Fruit fly (Drosophila melanogaster): Measurements from ENCODE around the gene PpD6.

Gene PpD6

DNA sequence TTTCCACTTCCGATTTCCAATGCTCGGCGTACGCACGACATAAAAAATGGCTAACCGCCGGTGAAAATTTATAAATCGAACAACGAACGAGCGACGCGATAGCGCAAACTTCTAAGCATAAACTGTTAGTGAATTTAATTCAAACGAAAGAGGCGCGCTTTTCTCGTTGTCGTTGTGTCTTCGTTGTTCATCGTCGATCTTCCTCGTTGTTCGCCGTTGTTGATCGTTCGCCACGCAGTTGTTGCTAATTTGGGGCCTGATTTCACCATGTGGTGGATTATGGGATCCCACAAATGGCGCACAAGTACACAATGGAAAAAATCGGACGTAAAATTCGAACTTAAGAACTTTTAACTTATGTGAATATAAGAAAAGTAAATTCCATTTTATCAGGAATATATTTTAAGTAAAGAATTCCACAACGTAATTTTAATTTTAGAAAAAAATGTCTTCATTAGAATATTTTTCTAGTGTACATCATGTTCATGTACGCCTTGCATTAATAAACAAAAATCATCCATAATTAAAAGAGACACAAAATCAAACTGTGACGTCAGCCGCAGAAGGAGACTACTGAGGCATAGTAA lies 23.1 kb upstream of the PpD6 start (continued):
- TF ChIP-seq cyc (GFP tag; optimal IDR thresholded peaks at IDR 0.05) (peak; percentile 10), CG11294 (GFP tag; IDR thresholded peaks at IDR 0.05) (peak; percentile 72), net (GFP tag; optimal IDR thresholded peaks at IDR 0.05) (peak; percentile 57), OdsH (GFP tag; optimal IDR thresholded peaks at IDR 0.05) (peak; percentile 64), CG9139 (GFP tag; optimal IDR thresholded peaks at IDR 0.05) (no peak), fkh (GFP tag; optimal IDR thresholded peaks at IDR 0.05) (peak; percentile 3), CG7368 (GFP tag; optimal IDR thresholded peaks at IDR 0.05) (no peak), Eip93F (GFP tag; optimal IDR thresholded peaks at IDR 0.05) (no peak)

- no peak for TF ChIP-seq CG8632 (GFP tag; optimal IDR thresholded peaks at IDR 0.05)
- TF ChIP-seq Eip78C (GFP tag) = no peak
- no peak for TF ChIP-seq CG3032 (tag; optimal IDR thresholded peaks at IDR 0.05)
- TF ChIP-seq CG11902 (GFP tag; optimal IDR thresholded peaks at IDR 0.05) = no peak
- TF ChIP-seq Lpt (GFP tag; optimal IDR thresholded peaks at IDR 0.05) = no peak
- TF ChIP-seq pdm3 (GFP tag; optimal IDR thresholded peaks at IDR 0.05) = no peak
Measured at dm6 chr2L:3088238-3088874, 21.1 kb upstream of the PpD6 start.

DNA sequence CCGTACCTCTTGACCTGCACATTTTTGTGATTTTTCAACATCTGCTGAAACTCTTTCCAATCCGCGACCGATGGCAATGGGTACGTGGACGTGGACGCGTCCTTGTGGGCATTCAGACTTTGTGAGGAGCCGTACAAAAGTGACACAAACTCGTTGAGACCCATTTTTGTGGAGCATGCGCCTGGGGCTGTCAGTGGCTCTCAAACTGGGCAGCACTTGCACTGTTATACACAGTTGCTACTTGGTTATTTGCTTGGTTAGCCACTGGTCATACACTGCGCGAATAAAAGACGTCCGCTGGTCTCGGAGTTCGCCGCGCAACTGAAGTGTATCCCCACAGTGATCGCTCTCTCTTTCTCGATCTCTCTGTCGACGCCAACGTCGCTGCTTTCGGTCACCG lies 19.2 kb upstream of the PpD6 start:
- peak; percentile 27; the same call in 1 of the 3 replicates for TF ChIP-seq eg (GFP tag; IDR thresholded peaks at IDR 0.05)
- TF ChIP-seq pdm3 (GFP tag; optimal IDR thresholded peaks at IDR 0.05) = no peak
- no peak for TF ChIP-seq fd59A (GFP tag; optimal IDR thresholded peaks at IDR 0.05)
- no peak for TF ChIP-seq CG15336 (GFP tag; IDR thresholded peaks at IDR 0.05)
- peak; percentile 26; the same call in 1 of the 3 replicates for TF ChIP-seq CG8119 (GFP tag; IDR thresholded peaks at IDR 0.05)
- TF ChIP-seq CG6792 (GFP tag; optimal IDR thresholded peaks at IDR 0.05) = no peak
- TF ChIP-seq Eip78C (GFP tag) = peak; percentile 59
- no peak for TF ChIP-seq cyc (GFP tag; optimal IDR thresholded peaks at IDR 0.05)

- peak; percentile 79 for TF ChIP-seq Eip78C (GFP tag)
- no peak for TF ChIP-seq dsx (GFP tag; optimal IDR thresholded peaks at IDR 0.05; ENCODE audit: poor library complexity, severe bottlenecking)
- TF ChIP-seq lz (GFP tag; optimal IDR thresholded peaks at IDR 0.05) = peak; percentile 33
- no peak for TF ChIP-seq CG8632 (GFP tag; optimal IDR thresholded peaks at IDR 0.05)
- TF ChIP-seq CG4318 (GFP tag; optimal IDR thresholded peaks at IDR 0.05) = peak; percentile 27
- TF ChIP-seq pdm3 (GFP tag; optimal IDR thresholded peaks at IDR 0.05) = no peak
- TF ChIP-seq salr (GFP tag; optimal IDR thresholded peaks at IDR 0.05) = no peak
- TF ChIP-seq Hr38 (GFP tag; optimal IDR thresholded peaks at IDR 0.05) = no peak
- TF ChIP-seq Gug (GFP tag; IDR thresholded peaks at IDR 0.05) = no peak
- TF ChIP-seq CG6792 (GFP tag; optimal IDR thresholded peaks at IDR 0.05) = no peak
- TF ChIP-seq CG11294 (GFP tag; IDR thresholded peaks at IDR 0.05) = no peak
- peak; percentile 65 for TF ChIP-seq CG32006 (GFP tag; optimal IDR thresholded peaks at IDR 0.05)
- no peak for TF ChIP-seq achi (GFP tag; optimal IDR thresholded peaks at IDR 0.05)
- TF ChIP-seq Blimp-1 (GFP tag; optimal IDR thresholded peaks at IDR 0.05) = no peak
- TF ChIP-seq CG10669 (GFP tag; optimal IDR thresholded peaks at IDR 0.05) = no peak
- TF ChIP-seq eg (GFP tag; IDR thresholded peaks at IDR 0.05) = peak; percentile 51; the same call in 2 of the 3 replicates
- TF ChIP-seq fkh (GFP tag; optimal IDR thresholded peaks at IDR 0.05) = no peak
- TF ChIP-seq Ets21C (GFP tag; optimal IDR thresholded peaks at IDR 0.05) = no peak
- TF ChIP-seq CG31627 (GFP tag; optimal IDR thresholded peaks at IDR 0.05) = peak; percentile 40
- TF ChIP-seq Sox15 (GFP tag; optimal IDR thresholded peaks at IDR 0.05) = no peak
- no peak for TF ChIP-seq CG6808 (GFP tag; optimal IDR thresholded peaks at IDR 0.05)
- no peak for TF ChIP-seq CG1621 (tag; optimal IDR thresholded peaks at IDR 0.05)
- peak; percentile 34 for TF ChIP-seq Hr39 (GFP tag; optimal IDR thresholded peaks at IDR 0.05)
- peak; percentile 65 for TF ChIP-seq Hr4 (GFP tag; optimal IDR thresholded peaks at IDR 0.05)
- TF ChIP-seq CG8119 (GFP tag; IDR thresholded peaks at IDR 0.05) = peak; percentile 47; the same call in 2 of the 3 replicates
- TF ChIP-seq ss (GFP tag; optimal IDR thresholded peaks at IDR 0.05) = no peak
- no peak for TF ChIP-seq fd59A (GFP tag; optimal IDR thresholded peaks at IDR 0.05)
- TF ChIP-seq Sox14 (GFP tag; optimal IDR thresholded peaks at IDR 0.05) = peak; percentile 1
- TF ChIP-seq CG3919 (GFP tag; optimal IDR thresholded peaks at IDR 0.05) = no peak
- TF ChIP-seq Met (GFP tag; optimal IDR thresholded peaks at IDR 0.05) = peak; percentile 37
- peak; percentile 8 for TF ChIP-seq CG6276 (GFP tag; optimal IDR thresholded peaks at IDR 0.05)
- TF ChIP-seq OdsH (GFP tag; optimal IDR thresholded peaks at IDR 0.05) = peak; percentile 9
- TF ChIP-seq CG15336 (GFP tag; IDR thresholded peaks at IDR 0.05) = peak; percentile 64
- TF ChIP-seq esn (GFP tag; optimal IDR thresholded peaks at IDR 0.05) = peak; percentile 41
- TF ChIP-seq Sox102F (GFP tag; optimal IDR thresholded peaks at IDR 0.05) = peak; percentile 2
Measured at dm6 chr2L:3092535-3092934, 16.9 kb upstream of the PpD6 start.

Data from whole organism, prepupa.